Worm (Caenorhabditis elegans): Measurements from ENCODE around the gene sru-15.

The sru-15 gene

ce11 chrIV:17395910-17396309 lies at the start of gene sru-15:
Gene sru-15, plus strand, starts transcription at chrIV:17396210.
- TF ChIP-seq him-1 (tag; optimal IDR thresholded peaks at IDR 0.05) (no peak), W03F9.2 (tag; optimal IDR thresholded peaks at IDR 0.05) (no peak)

ce11 chrIV:17346599-17347218 lies 49.3 kb upstream of the sru-15 start, which contains the start of the genes clec-197 and clec-198:
Gene clec-197, minus strand, starts transcription at chrIV:17346699.
Gene clec-198, plus strand, starts transcription at chrIV:17347168.
- TF ChIP-seq W03F9.2 (tag; optimal IDR thresholded peaks at IDR 0.05), result no peak
- no peak for TF ChIP-seq dao-5 (tag; optimal IDR thresholded peaks at IDR 0.05)
- no peak for TF ChIP-seq him-1 (tag; optimal IDR thresholded peaks at IDR 0.05)

DNA sequence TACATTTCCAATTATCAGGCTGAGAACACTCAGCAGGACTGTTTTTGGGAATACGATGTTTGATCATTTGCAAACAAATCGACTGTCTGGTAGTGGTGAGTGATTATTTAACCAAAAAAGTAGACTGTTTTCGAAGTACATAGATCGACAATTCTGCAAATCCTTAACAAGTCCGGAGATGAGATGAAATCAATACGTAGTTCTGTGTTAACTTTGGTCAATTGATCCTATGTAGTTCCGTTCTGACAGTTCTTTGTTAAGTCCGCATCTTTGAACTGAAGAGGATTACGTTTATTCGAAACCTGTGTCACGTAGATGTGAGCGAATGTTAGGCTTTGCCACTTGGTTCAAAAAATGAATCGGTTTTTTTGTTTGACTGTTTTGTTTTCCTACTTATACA lies 44.4 kb upstream of the sru-15 start, which contains the start of gene clec-199:
clec-199 (plus strand) TSS at position 301 of the 400 bp plus-strand sequence.
- TF ChIP-seq him-1 (tag; optimal IDR thresholded peaks at IDR 0.05) (no peak), W03F9.2 (tag; optimal IDR thresholded peaks at IDR 0.05) (no peak), dao-5 (tag; optimal IDR thresholded peaks at IDR 0.05) (no peak)

- TF ChIP-seq dao-5 (tag; optimal IDR thresholded peaks at IDR 0.05) (no peak), W03F9.2 (tag; optimal IDR thresholded peaks at IDR 0.05) (no peak), him-1 (tag; optimal IDR thresholded peaks at IDR 0.05) (no peak)
Measured at ce11 chrIV:17361143-17361542, 34.9 kb upstream of the sru-15 start, which contains the start of gene clec-202. Gene clec-202, plus strand, starts transcription at chrIV:17361443.

DNA sequence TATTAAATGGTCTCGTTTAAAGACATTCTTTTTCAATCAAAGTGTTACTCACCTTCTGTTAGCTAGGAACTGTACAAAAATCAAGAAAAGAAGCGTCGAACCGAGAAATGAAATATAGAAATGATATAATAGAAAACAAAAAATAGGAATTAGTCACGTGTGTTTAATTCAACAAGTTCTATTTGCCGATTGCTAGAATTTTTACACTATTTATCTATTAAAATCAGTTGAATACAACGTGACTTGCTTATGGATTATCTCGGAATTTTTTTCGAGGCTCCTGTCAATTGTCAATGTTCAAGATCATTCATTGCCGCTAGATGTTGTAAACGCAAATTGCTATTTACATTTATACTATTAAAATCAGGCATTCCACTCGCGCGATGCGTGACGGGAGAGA lies 28.7 kb upstream of the sru-15 start, which contains the start of gene zipt-17:
zipt-17 (minus strand) TSS at position 101 of the 400 bp plus-strand sequence.
- no peak for TF ChIP-seq dao-5 (tag; optimal IDR thresholded peaks at IDR 0.05)
- TF ChIP-seq him-1 (tag; optimal IDR thresholded peaks at IDR 0.05), result no peak

ce11 chrIV:17368292-17368691 lies 27.7 kb upstream of the sru-15 start, which contains the start of gene trh-1:
Gene trh-1, plus strand, starts transcription at chrIV:17368592.
- TF ChIP-seq W03F9.2 (tag; optimal IDR thresholded peaks at IDR 0.05) (no peak), dao-5 (tag; optimal IDR thresholded peaks at IDR 0.05) (no peak), him-1 (tag; optimal IDR thresholded peaks at IDR 0.05) (no peak)

DNA sequence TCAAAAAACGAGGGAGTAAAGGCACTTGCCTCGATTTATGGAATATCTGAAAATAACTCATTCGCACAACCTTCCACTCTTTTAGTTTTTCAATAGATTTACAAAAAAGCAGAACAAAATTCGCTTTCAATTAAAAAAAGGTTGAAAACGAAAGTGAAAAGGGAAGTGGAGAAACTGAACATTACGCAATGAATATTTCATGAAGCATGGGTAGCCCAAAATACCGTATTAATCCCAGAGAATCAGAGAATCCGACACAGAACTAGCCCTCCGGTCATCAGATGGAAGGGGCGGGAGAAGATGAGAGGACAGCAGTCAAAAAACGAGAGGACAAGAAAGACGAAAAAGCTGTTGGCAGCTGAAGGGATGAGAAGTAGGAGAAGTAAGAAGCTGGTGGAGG lies 24.5 kb upstream of the sru-15 start, which contains the start of gene C30H6.5:
C30H6.5 (plus strand) TSS at position 301 of the 400 bp plus-strand sequence.
- TF ChIP-seq dao-5 (tag; optimal IDR thresholded peaks at IDR 0.05), result no peak
- TF ChIP-seq W03F9.2 (tag; optimal IDR thresholded peaks at IDR 0.05), result no peak
- TF ChIP-seq him-1 (tag; optimal IDR thresholded peaks at IDR 0.05), result no peak

ce11 chrIV:17376127-17376526 lies 19.9 kb upstream of the sru-15 start, which contains the start of gene haf-1:
Gene haf-1, plus strand, starts transcription at chrIV:17376427.
- TF ChIP-seq dao-5 (tag; optimal IDR thresholded peaks at IDR 0.05) (no peak), him-1 (tag; optimal IDR thresholded peaks at IDR 0.05) (no peak), W03F9.2 (tag; optimal IDR thresholded peaks at IDR 0.05) (no peak)

ce11 chrIV:17380061-17380680 lies 15.8 kb upstream of the sru-15 start, which contains the start of the genes C30H6.9 and dlat-2:
Gene C30H6.9, minus strand, starts transcription at chrIV:17380170.
Gene dlat-2, plus strand, starts transcription at chrIV:17380626.
- TF ChIP-seq dao-5 (tag; optimal IDR thresholded peaks at IDR 0.05) (no peak), W03F9.2 (tag; optimal IDR thresholded peaks at IDR 0.05) (peak; percentile 76), him-1 (tag; optimal IDR thresholded peaks at IDR 0.05) (no peak)

- no peak for TF ChIP-seq dao-5 (tag; optimal IDR thresholded peaks at IDR 0.05)
- no peak for TF ChIP-seq him-1 (tag; optimal IDR thresholded peaks at IDR 0.05)
- no peak for TF ChIP-seq W03F9.2 (tag; optimal IDR thresholded peaks at IDR 0.05)
Measured at ce11 chrIV:17382029-17382428, 14.0 kb upstream of the sru-15 start, which contains the start of gene C30H6.8. Gene C30H6.8, plus strand, starts transcription at chrIV:17382329.

DNA sequence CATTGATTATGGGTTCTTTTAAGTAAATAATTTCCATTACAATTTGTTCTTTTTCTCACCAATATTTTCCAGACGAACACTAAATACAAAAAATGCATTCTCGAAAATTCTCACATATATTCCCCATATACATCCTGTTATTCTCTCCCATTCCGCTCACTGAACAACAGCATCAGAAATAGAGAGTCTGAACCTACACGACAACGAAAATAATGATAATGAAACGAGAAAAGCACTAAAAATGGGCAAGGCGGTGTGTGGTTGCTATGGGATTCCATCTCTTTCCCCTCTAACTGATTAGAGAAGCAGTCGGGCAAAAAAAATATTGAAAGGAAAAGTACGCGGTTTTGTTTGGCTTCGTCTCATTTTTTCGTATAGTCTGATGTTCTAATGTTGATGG lies 13.0 kb upstream of the sru-15 start, which contains the start of gene C30H6.12:
C30H6.12 (plus strand) TSS at position 301 of the 400 bp plus-strand sequence.
- TF ChIP-seq him-1 (tag; optimal IDR thresholded peaks at IDR 0.05) (no peak), dao-5 (tag; optimal IDR thresholded peaks at IDR 0.05) (no peak), W03F9.2 (tag; optimal IDR thresholded peaks at IDR 0.05) (no peak)

DNA sequence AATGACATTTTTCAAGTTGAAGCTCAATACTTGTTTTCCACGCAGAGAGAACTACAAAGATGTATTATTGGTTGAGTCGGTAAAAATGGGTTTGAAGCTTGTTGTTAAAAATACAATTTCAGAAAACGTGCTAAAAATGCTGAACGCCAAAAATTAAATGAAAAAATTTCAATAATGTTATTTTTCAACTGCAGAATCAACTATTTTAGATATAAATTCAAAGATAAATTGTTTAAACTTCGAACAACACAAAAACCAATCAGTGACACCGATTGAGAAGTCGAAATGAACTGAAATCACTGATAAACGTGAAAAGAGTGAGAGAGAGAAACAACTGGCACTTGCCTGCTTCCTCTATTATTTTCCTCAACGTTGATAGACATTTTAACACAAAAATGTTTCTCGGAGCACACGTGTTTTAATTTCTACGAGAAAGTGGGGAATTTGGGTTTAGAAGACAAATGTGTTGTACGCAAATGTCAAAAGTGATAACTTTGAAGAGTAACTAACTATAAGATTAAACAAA lies 8.5 kb upstream of the sru-15 start, which contains the start of gene T02D1.8:
T02D1.8 (minus strand) TSS at position 51 of the 526 bp plus-strand sequence.
- TF ChIP-seq him-1 (tag; optimal IDR thresholded peaks at IDR 0.05) (no peak), dao-5 (tag; optimal IDR thresholded peaks at IDR 0.05) (no peak), W03F9.2 (tag; optimal IDR thresholded peaks at IDR 0.05) (no peak)

ce11 chrIV:17399455-17399854 lies 3.4 kb downstream of the sru-15 start, which contains the start of gene T02D1.4:
Gene T02D1.4, plus strand, starts transcription at chrIV:17399755.
- TF ChIP-seq him-1 (tag; optimal IDR thresholded peaks at IDR 0.05), result no peak
- no peak for TF ChIP-seq W03F9.2 (tag; optimal IDR thresholded peaks at IDR 0.05)
- TF ChIP-seq dao-5 (tag; optimal IDR thresholded peaks at IDR 0.05), result no peak

Data from whole organism, L4/young adult.